Fruit fly (Drosophila melanogaster) whole organism, embryonic: ENCODE results near the gene CG9928.

Source experiments
- B-H2 ChIP-seq: fragments of 200-800 bp; sonication (Bioruptor generic); optimal IDR thresholded peaks from 2 replicates; lab custom pipeline; 2018; ENCODE audit warnings: missing biosample characterization, mild to moderate bottlenecking, missing genetic modification characterization
- CG10431 ChIP-seq: fragments of 200-800 bp; sonication (Bioruptor generic); optimal IDR thresholded peaks from 3 replicates; lab custom pipeline; 2018; ENCODE audit warnings: missing biosample characterization, mild to moderate bottlenecking, missing genetic modification characterization
- CG11696 ChIP-seq: fragments of 200-800 bp; sonication (Bioruptor generic); IDR thresholded peaks from 2 replicates; pipeline ENCODE4 v1.3.6; 2022; ENCODE audit warnings: missing biosample characterization, missing genetic modification characterization
- CG12236 ChIP-seq: fragments of 200-800 bp; sonication (Bioruptor generic); optimal IDR thresholded peaks from 2 replicates; lab custom pipeline; 2016; ENCODE audit warnings: missing biosample characterization, missing genetic modification characterization
- CG12391 ChIP-seq: fragments of 200-800 bp; sonication (Bioruptor generic); optimal IDR thresholded peaks from 3 replicates; lab custom pipeline; 2018; ENCODE audit warnings: missing biosample characterization, mild to moderate bottlenecking, missing genetic modification characterization, moderate library complexity
- CG12744 ChIP-seq: fragments of 200-800 bp; sonication (Bioruptor generic); optimal IDR thresholded peaks from 2 replicates; lab custom pipeline; 2016; ENCODE audit warnings: missing biosample characterization, missing genetic modification characterization
- CG13624 ChIP-seq: fragments of 200-800 bp; sonication (Bioruptor generic); optimal IDR thresholded peaks from 2 replicates; lab custom pipeline; 2016; ENCODE audit warnings: missing biosample characterization, missing genetic modification characterization
- CG14860 ChIP-seq: fragments of 200-800 bp; sonication (Bioruptor generic); IDR thresholded peaks from 3 replicates; pipeline ENCODE4 v1.3.6; 2022; ENCODE audit warnings: missing biosample characterization, missing genetic modification characterization; ENCODE audit not compliant: partially characterized antibody
- CG15479 ChIP-seq: fragments of 200-800 bp; sonication (Bioruptor generic); optimal IDR thresholded peaks from 3 replicates; lab custom pipeline; 2019; ENCODE audit warnings: missing biosample characterization, mild to moderate bottlenecking, missing genetic modification characterization, moderate library complexity
- CG1602 ChIP-seq: fragments of 200-800 bp; sonication (Bioruptor generic); optimal IDR thresholded peaks from 3 replicates; lab custom pipeline; 2016; ENCODE audit warnings: missing biosample characterization, missing genetic modification characterization
- CG1603 ChIP-seq: fragments of 200-800 bp; sonication (Bioruptor generic); optimal IDR thresholded peaks from 2 replicates; lab custom pipeline; 2019; ENCODE audit warnings: missing biosample characterization, mild to moderate bottlenecking, missing genetic modification characterization, moderate library complexity
- CG17829 ChIP-seq: fragments of 200-800 bp; optimal IDR thresholded peaks from 2 replicates; lab custom pipeline; 2019; ENCODE audit warnings: missing biosample characterization, mild to moderate bottlenecking, missing genetic modification characterization, moderate library complexity
- CG18599 ChIP-seq: fragments of 200-800 bp; sonication (Bioruptor generic); optimal IDR thresholded peaks from 3 replicates; lab custom pipeline; 2017; ENCODE audit warnings: missing biosample characterization, missing genetic modification characterization, mild to moderate bottlenecking, moderate library complexity, missing genetic modification reagents
- CG2875 ChIP-seq: fragments of 200-800 bp; sonication (Bioruptor generic); optimal IDR thresholded peaks from 2 replicates; lab custom pipeline; 2017; ENCODE audit warnings: missing biosample characterization, mild to moderate bottlenecking, missing genetic modification characterization, missing genetic modification reagents
- CG32767 ChIP-seq: fragments of 200-800 bp; sonication (Bioruptor generic); IDR thresholded peaks from 2 replicates; pipeline ENCODE4 v1.3.6; 2022; ENCODE audit warnings: missing biosample characterization, missing genetic modification characterization
- CG34422 ChIP-seq: fragments of 200-800 bp; sonication (Bioruptor generic); IDR thresholded peaks from 3 replicates; pipeline ENCODE4 v1.3.6; 2022; ENCODE audit warnings: missing biosample characterization, missing genetic modification characterization
- CG3726 ChIP-seq: fragments of 200-800 bp; sonication (Bioruptor generic); IDR thresholded peaks from 3 replicates; pipeline ENCODE4, ENCODE4 v1.3.6; 2022; ENCODE audit warnings: missing biosample characterization, missing genetic modification characterization
- CG3838 ChIP-seq: fragments of 200-800 bp; sonication (Bioruptor generic); optimal IDR thresholded peaks from 3 replicates; lab custom pipeline; 2016; ENCODE audit warnings: missing biosample characterization, missing genetic modification characterization
- CG5953 ChIP-seq: fragments of 200-800 bp; sonication (Bioruptor generic); IDR thresholded peaks from 2 replicates; pipeline ENCODE4 v1.3.6; 2022; ENCODE audit warnings: missing biosample characterization, missing genetic modification characterization
- CG6683 ChIP-seq: fragments of 200-800 bp; sonication (Bioruptor generic); optimal IDR thresholded peaks from 2 replicates; lab custom pipeline; 2017; ENCODE audit warnings: missing biosample characterization, mild to moderate bottlenecking, missing genetic modification characterization, missing genetic modification reagents
- CG9609 ChIP-seq: fragments of 200-800 bp; sonication (Bioruptor generic); optimal IDR thresholded peaks from 3 replicates; lab custom pipeline; 2016; ENCODE audit warnings: missing biosample characterization, missing genetic modification characterization
- CG9727 ChIP-seq: fragments of 200-800 bp; sonication (Bioruptor generic); optimal IDR thresholded peaks from 3 replicates; lab custom pipeline; 2017; ENCODE audit warnings: missing biosample characterization, mild to moderate bottlenecking, missing genetic modification characterization
- CG9797 ChIP-seq: fragments of 200-800 bp; sonication (Bioruptor generic); optimal IDR thresholded peaks from 3 replicates; lab custom pipeline; 2018; ENCODE audit warnings: missing biosample characterization, mild to moderate bottlenecking, missing genetic modification characterization
- CG9876 ChIP-seq: fragments of 200-800 bp; sonication (Bioruptor generic); optimal IDR thresholded peaks from 2 replicates; lab custom pipeline; 2016; ENCODE audit warnings: missing biosample characterization, missing genetic modification characterization
- CHES-1-like ChIP-seq: fragments of 200-800 bp; sonication (Bioruptor generic); optimal IDR thresholded peaks from 2 replicates; lab custom pipeline; 2016; ENCODE audit warnings: missing biosample characterization, missing genetic modification characterization
- CrebB ChIP-seq: fragments of 200-800 bp; sonication (Bioruptor generic); optimal IDR thresholded peaks from 3 replicates; lab custom pipeline; 2018; ENCODE audit warnings: missing biosample characterization, mild to moderate bottlenecking, missing genetic modification characterization
- Dek ChIP-seq: fragments of 200-800 bp; sonication (Bioruptor generic); optimal IDR thresholded peaks from 3 replicates; lab custom pipeline; 2019; ENCODE audit warnings: missing biosample characterization, mild to moderate bottlenecking, missing genetic modification characterization, moderate library complexity
- E2f1 ChIP-seq: fragments of 200-800 bp; sonication (Bioruptor generic); IDR thresholded peaks from 2 replicates; pipeline ENCODE4 v1.3.6; 2022; ENCODE audit warnings: missing biosample characterization, missing genetic modification characterization
- Elba2 ChIP-seq: fragments of 200-800 bp; sonication (Bioruptor generic); optimal IDR thresholded peaks from 3 replicates; lab custom pipeline; 2016; ENCODE audit warnings: missing biosample characterization, missing genetic modification characterization
- Max ChIP-seq: fragments of 200-800 bp; sonication (Bioruptor generic); optimal IDR thresholded peaks from 2 replicates; lab custom pipeline; 2016; ENCODE audit warnings: missing biosample characterization, mild to moderate bottlenecking, missing genetic modification characterization
- Poxn ChIP-seq: fragments of 200-800 bp; sonication (Bioruptor generic); IDR thresholded peaks from 2 replicates; pipeline ENCODE4 v1.3.6; 2022; ENCODE audit warnings: missing biosample characterization, missing genetic modification characterization
- Sry-δ ChIP-seq: fragments of 200-800 bp; sonication (Bioruptor generic); optimal IDR thresholded peaks from 2 replicates; lab custom pipeline; 2016; ENCODE audit warnings: missing biosample characterization, missing genetic modification characterization
- Stat92E ChIP-seq, 3 experiments: fragments of >200 bp in 2 of 3; fragments of 200-800 bp in 1 of 3; sonication (Bioruptor generic) in 1 of 3; optimal IDR thresholded peaks; 2 replicates each; lab custom pipeline; 2017 to 2019; ENCODE audit warnings: missing biosample characterization in 3 of 3, missing genetic modification characterization in 3 of 3, mild to moderate bottlenecking in 1 of 3, moderate library complexity in 1 of 3
- Xbp1 ChIP-seq: fragments of 200-800 bp; sonication (Bioruptor generic); optimal IDR thresholded peaks from 3 replicates; lab custom pipeline; 2016; ENCODE audit warnings: missing biosample characterization, mild to moderate bottlenecking, missing genetic modification characterization
- YL-1 ChIP-seq: fragments of 200-800 bp; sonication (Bioruptor generic); optimal IDR thresholded peaks from 3 replicates; lab custom pipeline; 2017; ENCODE audit warnings: missing biosample characterization, mild to moderate bottlenecking, missing genetic modification characterization
- ab ChIP-seq: fragments of 200-800 bp; sonication (Bioruptor generic); optimal IDR thresholded peaks from 2 replicates; lab custom pipeline; 2016; ENCODE audit warnings: missing biosample characterization, missing genetic modification characterization
- az2 ChIP-seq: fragments of 200-800 bp; sonication (Bioruptor generic); optimal IDR thresholded peaks from 3 replicates; lab custom pipeline; 2016; ENCODE audit warnings: missing biosample characterization, missing genetic modification characterization
- btn ChIP-seq: fragments of 200-800 bp; sonication (Bioruptor generic); optimal IDR thresholded peaks from 2 replicates; lab custom pipeline; 2016; ENCODE audit warnings: missing biosample characterization, missing genetic modification characterization
- crp ChIP-seq, 2 experiments: fragments of 200-800 bp; sonication (Bioruptor generic); optimal IDR thresholded peaks; 2 replicates in 1 of 2; 3 replicates in 1 of 2; lab custom pipeline; 2017; ENCODE audit warnings: missing biosample characterization in 2 of 2, missing genetic modification characterization in 2 of 2, mild to moderate bottlenecking in 1 of 2, moderate library complexity in 1 of 2
- fu2 ChIP-seq: fragments of 200-800 bp; sonication (Bioruptor generic); optimal IDR thresholded peaks from 2 replicates; lab custom pipeline; 2016; ENCODE audit warnings: missing biosample characterization, missing genetic modification characterization
- inv ChIP-seq: fragments of 200-800 bp; sonication (Bioruptor generic); IDR thresholded peaks from 2 replicates; pipeline ENCODE4 v1.3.6; 2022; ENCODE audit warnings: missing biosample characterization, missing genetic modification characterization; ENCODE audit not compliant: partially characterized antibody
- kah ChIP-seq: fragments of 200-800 bp; sonication (Bioruptor generic); optimal IDR thresholded peaks from 2 replicates; lab custom pipeline; 2018; ENCODE audit warnings: missing biosample characterization, mild to moderate bottlenecking, missing genetic modification characterization
- lola ChIP-seq, 3 experiments: fragments of >200 bp in 2 of 3; fragments of 200-800 bp in 1 of 3; sonication (Bioruptor generic) in 1 of 3; optimal IDR thresholded peaks; 2 replicates each; lab custom pipeline; 2017 to 2019; ENCODE audit warnings: missing biosample characterization in 3 of 3, missing genetic modification characterization in 3 of 3, mild to moderate bottlenecking in 1 of 3, moderate library complexity in 1 of 3
- pb ChIP-seq: fragments of 200-800 bp; sonication (Bioruptor generic); optimal IDR thresholded peaks from 3 replicates; lab custom pipeline; 2016; ENCODE audit warnings: missing biosample characterization, missing genetic modification characterization
- pita ChIP-seq: fragments of 200-800 bp; sonication (Bioruptor generic); optimal IDR thresholded peaks from 2 replicates; lab custom pipeline; 2017; ENCODE audit warnings: missing biosample characterization, mild to moderate bottlenecking, missing genetic modification characterization
- psq ChIP-seq: fragments of 200-800 bp; sonication (Bioruptor generic); optimal IDR thresholded peaks from 2 replicates; lab custom pipeline; 2017; ENCODE audit warnings: missing biosample characterization, missing genetic modification characterization
- ranshi ChIP-seq: fragments of 200-800 bp; sonication (Bioruptor generic); IDR thresholded peaks from 2 replicates; pipeline ENCODE4 v1.3.6; 2022; ENCODE audit warnings: missing biosample characterization, missing genetic modification characterization
- sens-2 ChIP-seq: fragments of 200-800 bp; sonication (Bioruptor generic); IDR thresholded peaks from 2 replicates; pipeline ENCODE4 v1.3.6; 2022; ENCODE audit warnings: missing biosample characterization, missing genetic modification characterization
- stc ChIP-seq: fragments of 200-800 bp; sonication (Bioruptor generic); IDR thresholded peaks from 2 replicates; pipeline ENCODE4 v1.3.6; 2022; ENCODE audit warnings: missing biosample characterization, missing genetic modification characterization
- tx ChIP-seq: fragments of 200-800 bp; sonication (Bioruptor generic); optimal IDR thresholded peaks from 2 replicates; lab custom pipeline; 2016; ENCODE audit warnings: missing biosample characterization, missing genetic modification characterization
- wdn ChIP-seq: fragments of 200-800 bp; sonication (Bioruptor generic); IDR thresholded peaks from 2 replicates; pipeline ENCODE4 v1.3.6; 2022; ENCODE audit warnings: missing biosample characterization, missing genetic modification characterization

The CG9928 gene

dm6 chr2L:13191894-13192293, 49.2 kb upstream of the CG9928 start, which contains the start of the genes CG16974 and Edem2 (continued):
- TF ChIP-seq CG12391 (tag; lab: Kevin White, UChicago) (peak; percentile 91), crp (GFP tag; optimal IDR thresholded peaks at IDR 0.05; lab: Kevin White, UChicago) (peak in 1 of 2 experiments; percentile 73), CG12236 (no peak), CG6683 (peak; percentile 25), CG14860 (no peak), CG18599 (GFP tag; lab: Kevin White, UChicago) (no peak), az2 (GFP tag; lab: Kevin White, UChicago) (peak; percentile 79), Xbp1 (GFP tag; lab: Kevin White, UChicago) (peak; percentile 85), CG11696 (no peak), Dek (tag; lab: Kevin White, UChicago) (peak; percentile 74), CG12744 (GFP tag; lab: Kevin White, UChicago) (no peak), CG9609 (no peak), CG34422 (peak; percentile 84), CG3726 (GFP tag; lab: Robert Waterston, UW) (no peak), wdn (GFP tag; lab: Robert Waterston, UW) (peak; percentile 78), stc (GFP tag; lab: Robert Waterston, UW) (peak; percentile 69), Elba2 (GFP tag; lab: Kevin White, UChicago) (peak; percentile 22), CG15479 (no peak), CG9727 (GFP tag; lab: Kevin White, UChicago) (peak; percentile 86), Poxn (GFP tag; lab: Robert Waterston, UW) (no peak), kah (GFP tag; lab: Kevin White, UChicago) (no peak), CG9876 (GFP tag; lab: Kevin White, UChicago) (no peak), CG32767 (GFP tag; lab: Robert Waterston, UW) (peak; percentile 71), lola (GFP tag; optimal IDR thresholded peaks at IDR 0.05; lab: Kevin White, UChicago) (peak in 1 of 3 experiments; percentile 66), CG2875 (no peak), tx (GFP tag; lab: Kevin White, UChicago) (no peak), CG10431 (GFP tag; lab: Kevin White, UChicago) (no peak), pita (GFP tag; lab: Kevin White, UChicago) (no peak), CG17829 (tag; lab: Kevin White, UChicago) (peak; percentile 89), pb (GFP tag; lab: Kevin White, UChicago) (no peak), CG1603 (tag; lab: Kevin White, UChicago) (no peak), fu2 (GFP tag; lab: Kevin White, UChicago) (no peak), psq (GFP tag; lab: Kevin White, UChicago) (peak; percentile 46), B-H2 (GFP tag; lab: Kevin White, UChicago) (no peak), inv (GFP tag; lab: Robert Waterston, UW) (no peak), Stat92E (GFP tag; optimal IDR thresholded peaks at IDR 0.05; lab: Kevin White, UChicago) (no peak), CG3838 (GFP tag; lab: Kevin White, UChicago) (peak; percentile 52), ab (GFP tag; lab: Kevin White, UChicago) (no peak), Max (GFP tag; lab: Kevin White, UChicago) (peak; percentile 60), Sry-δ (GFP tag; lab: Kevin White, UChicago) (peak; percentile 3), sens-2 (GFP tag; lab: Robert Waterston, UW) (no peak), E2f1 (GFP tag; lab: Robert Waterston, UW) (peak; percentile 64), CrebB (peak; percentile 12), CHES-1-like (GFP tag; lab: Kevin White, UChicago) (no peak), CG9797 (GFP tag; lab: Kevin White, UChicago) (peak; percentile 96), btn (no peak), YL-1 (GFP tag; lab: Kevin White, UChicago) (peak; percentile 80), ranshi (GFP tag; lab: Robert Waterston, UW) (peak; percentile 73; the same call in 1 of the 2 replicates), CG5953 (GFP tag; lab: Robert Waterston, UW) (peak; percentile 42; the same call in 1 of the 2 replicates), CG13624 (GFP tag; lab: Kevin White, UChicago) (no peak), CG1602 (GFP tag; lab: Kevin White, UChicago) (peak; percentile 76)
